Fruit fly (Drosophila melanogaster) whole organism, prepupa: Measurements from ENCODE around the gene CG34273.

Experiments used
- Blimp-1 ChIP-seq: fragments of 200-800 bp; sonication (Bioruptor generic); optimal IDR thresholded peaks from 3 replicates; lab custom pipeline; 2017; ENCODE audit warnings: missing biosample characterization, missing genetic modification characterization, mild to moderate bottlenecking, moderate library complexity, missing genetic modification reagents
- CG10631 ChIP-seq: fragments of 200-800 bp; sonication (Bioruptor generic); optimal IDR thresholded peaks from 2 replicates; lab custom pipeline; 2016; ENCODE audit warnings: missing biosample characterization, missing genetic modification characterization
- CG11294 ChIP-seq: fragments of 200-800 bp; sonication (Bioruptor generic); IDR thresholded peaks from 2 replicates; pipeline ENCODE4 v1.3.6; 2022; ENCODE audit warnings: missing biosample characterization, missing genetic modification characterization
- CG1621 ChIP-seq: fragments of 200-800 bp; sonication (Bioruptor generic); optimal IDR thresholded peaks from 3 replicates; lab custom pipeline; 2018; ENCODE audit warnings: missing biosample characterization, mild to moderate bottlenecking, missing genetic modification characterization
- CG16779 ChIP-seq: fragments of 200-800 bp; sonication (Bioruptor generic); optimal IDR thresholded peaks from 3 replicates; lab custom pipeline; 2017; ENCODE audit warnings: missing biosample characterization, mild to moderate bottlenecking, missing genetic modification characterization
- CG3032 ChIP-seq: fragments of 200-800 bp; optimal IDR thresholded peaks from 2 replicates; lab custom pipeline; 2019; ENCODE audit warnings: missing biosample characterization, mild to moderate bottlenecking, missing genetic modification characterization, moderate library complexity
- CG31627 ChIP-seq: fragments of 200-800 bp; sonication (Bioruptor generic); optimal IDR thresholded peaks from 3 replicates; lab custom pipeline; 2016; ENCODE audit warnings: missing biosample characterization, missing genetic modification characterization
- CG32006 ChIP-seq: fragments of 200-800 bp; sonication (Bioruptor generic); optimal IDR thresholded peaks from 3 replicates; lab custom pipeline; 2017; ENCODE audit warnings: missing biosample characterization, mild to moderate bottlenecking, missing genetic modification characterization
- CG34406 ChIP-seq: fragments of 200-800 bp; sonication (Bioruptor generic); optimal IDR thresholded peaks from 3 replicates; lab custom pipeline; 2016; ENCODE audit warnings: missing biosample characterization, missing genetic modification characterization
- CG3919 ChIP-seq: fragments of 200-800 bp; sonication (Bioruptor generic); optimal IDR thresholded peaks from 3 replicates; lab custom pipeline; 2016; ENCODE audit warnings: missing biosample characterization, missing genetic modification characterization
- CG6276 ChIP-seq: fragments of 200-800 bp; sonication (Bioruptor generic); optimal IDR thresholded peaks from 2 replicates; lab custom pipeline; 2017; ENCODE audit warnings: missing biosample characterization, mild to moderate bottlenecking, missing genetic modification characterization
- CG6792 ChIP-seq: fragments of 200-800 bp; sonication (Bioruptor generic); optimal IDR thresholded peaks from 3 replicates; lab custom pipeline; 2016; ENCODE audit warnings: missing biosample characterization, missing genetic modification characterization
- CG6808 ChIP-seq: fragments of 200-800 bp; sonication (Bioruptor generic); optimal IDR thresholded peaks from 3 replicates; lab custom pipeline; 2017; ENCODE audit warnings: missing biosample characterization, missing genetic modification characterization, mild to moderate bottlenecking, moderate library complexity, missing genetic modification reagents
- CG6854 ChIP-seq: fragments of 200-800 bp; sonication (Bioruptor generic); optimal IDR thresholded peaks from 2 replicates; lab custom pipeline; 2017; ENCODE audit warnings: missing biosample characterization, mild to moderate bottlenecking, missing genetic modification characterization
- CG7368 ChIP-seq: fragments of 200-800 bp; sonication (Bioruptor generic); optimal IDR thresholded peaks from 3 replicates; lab custom pipeline; 2016; ENCODE audit warnings: missing biosample characterization, missing genetic modification characterization
- CG8119 ChIP-seq: fragments of 200-800 bp; sonication (Bioruptor generic); IDR thresholded peaks from 3 replicates; pipeline ENCODE4 v1.3.6; 2022; ENCODE audit warnings: missing biosample characterization, missing genetic modification characterization
- CG8319 ChIP-seq: fragments of 200-800 bp; sonication (Bioruptor generic); optimal IDR thresholded peaks from 3 replicates; lab custom pipeline; 2016; ENCODE audit warnings: missing biosample characterization, missing genetic modification characterization
- CG8632 ChIP-seq: fragments of 200-800 bp; sonication (Bioruptor generic); optimal IDR thresholded peaks from 3 replicates; lab custom pipeline; 2016; ENCODE audit warnings: missing biosample characterization, missing genetic modification characterization
- CG9139 ChIP-seq: fragments of 200-800 bp; sonication (Bioruptor generic); optimal IDR thresholded peaks from 3 replicates; lab custom pipeline; 2017; ENCODE audit warnings: missing biosample characterization, mild to moderate bottlenecking, missing genetic modification characterization
- Eip78C ChIP-seq: fragments of 200-800 bp; sonication (Bioruptor generic); peaks from one replicate; lab custom pipeline; 2016; ENCODE audit warnings: missing biosample characterization, missing genetic modification characterization
- Eip93F ChIP-seq: fragments of 200-800 bp; sonication (Bioruptor generic); optimal IDR thresholded peaks from 2 replicates; lab custom pipeline; 2016; ENCODE audit warnings: missing biosample characterization, mild to moderate bottlenecking, missing genetic modification characterization
- Ets96B ChIP-seq: fragments of 200-800 bp; optimal IDR thresholded peaks from 2 replicates; lab custom pipeline; 2019; ENCODE audit warnings: missing biosample characterization, mild to moderate bottlenecking, missing genetic modification characterization, moderate library complexity
- Hr39 ChIP-seq: fragments of 200-800 bp; sonication (Bioruptor generic); optimal IDR thresholded peaks from 2 replicates; lab custom pipeline; 2016; ENCODE audit warnings: missing biosample characterization, missing genetic modification characterization
- Met ChIP-seq: fragments of 200-800 bp; sonication (Bioruptor generic); optimal IDR thresholded peaks from 3 replicates; lab custom pipeline; 2016; ENCODE audit warnings: missing biosample characterization, missing genetic modification characterization
- OdsH ChIP-seq: fragments of 200-800 bp; sonication (Bioruptor generic); optimal IDR thresholded peaks from 3 replicates; lab custom pipeline; 2016; ENCODE audit warnings: missing biosample characterization, missing genetic modification characterization
- Smox ChIP-seq: fragments of 200-800 bp; sonication (Bioruptor generic); optimal IDR thresholded peaks from 3 replicates; lab custom pipeline; 2016; ENCODE audit warnings: missing biosample characterization, missing genetic modification characterization
- Sox102F ChIP-seq: fragments of 200-800 bp; sonication (Bioruptor generic); optimal IDR thresholded peaks from 2 replicates; lab custom pipeline; 2016; ENCODE audit warnings: missing biosample characterization, mild to moderate bottlenecking, missing genetic modification characterization
- Sox14 ChIP-seq: fragments of 200-800 bp; sonication (Bioruptor generic); optimal IDR thresholded peaks from 3 replicates; lab custom pipeline; 2016; ENCODE audit warnings: missing biosample characterization, missing genetic modification characterization
- acj6 ChIP-seq: fragments of 200-800 bp; sonication (Bioruptor generic); optimal IDR thresholded peaks from 3 replicates; lab custom pipeline; 2016; ENCODE audit warnings: missing biosample characterization, missing genetic modification characterization
- cyc ChIP-seq: fragments of 200-800 bp; sonication (Bioruptor generic); optimal IDR thresholded peaks from 3 replicates; lab custom pipeline; 2016; ENCODE audit warnings: missing biosample characterization, missing genetic modification characterization
- dac ChIP-seq: fragments of 200-800 bp; sonication (Bioruptor generic); optimal IDR thresholded peaks from 2 replicates; lab custom pipeline; 2017; ENCODE audit warnings: missing biosample characterization, mild to moderate bottlenecking, missing genetic modification characterization
- dsx ChIP-seq: fragments of 200-800 bp; optimal IDR thresholded peaks from 3 replicates; lab custom pipeline; 2019; ENCODE audit warnings: missing biosample characterization, mild to moderate bottlenecking, missing genetic modification characterization, moderate library complexity; ENCODE audit not compliant: poor library complexity, severe bottlenecking
- eg ChIP-seq: fragments of 200-800 bp; sonication (Bioruptor generic); IDR thresholded peaks from 3 replicates; pipeline ENCODE4 v1.3.6; 2022; ENCODE audit warnings: missing biosample characterization, missing genetic modification characterization
- esn ChIP-seq: fragments of 200-800 bp; sonication (Bioruptor generic); optimal IDR thresholded peaks from 2 replicates; lab custom pipeline; 2016; ENCODE audit warnings: missing biosample characterization, mild to moderate bottlenecking, missing genetic modification characterization, moderate library complexity
- fd59A ChIP-seq: fragments of 200-800 bp; sonication (Bioruptor generic); optimal IDR thresholded peaks from 2 replicates; lab custom pipeline; 2017; ENCODE audit warnings: missing biosample characterization, mild to moderate bottlenecking, missing genetic modification characterization, missing genetic modification reagents
- fd85E ChIP-seq: fragments of 200-800 bp; sonication (Bioruptor generic); optimal IDR thresholded peaks from 3 replicates; lab custom pipeline; 2016; ENCODE audit warnings: missing biosample characterization, missing genetic modification characterization
- lz ChIP-seq: fragments of 200-800 bp; sonication (Bioruptor generic); optimal IDR thresholded peaks from 3 replicates; lab custom pipeline; 2016; ENCODE audit warnings: missing biosample characterization, missing genetic modification characterization
- net ChIP-seq: fragments of 200-800 bp; sonication (Bioruptor generic); optimal IDR thresholded peaks from 3 replicates; lab custom pipeline; 2016; ENCODE audit warnings: missing biosample characterization, missing genetic modification characterization
- salr ChIP-seq, 2 experiments: fragments of 200-800 bp; sonication (Bioruptor generic); optimal IDR thresholded peaks; 3 replicates each; lab custom pipeline; 2016 to 2018; ENCODE audit warnings: missing biosample characterization in 2 of 2, missing genetic modification characterization in 2 of 2, mild to moderate bottlenecking in 1 of 2
- ss ChIP-seq, 2 experiments: fragments of 200-800 bp; sonication (Bioruptor generic); optimal IDR thresholded peaks; 2 replicates in 1 of 2; 3 replicates in 1 of 2; lab custom pipeline; 2017 to 2018; ENCODE audit warnings: mild to moderate bottlenecking in 2 of 2, missing biosample characterization in 2 of 2, missing genetic modification characterization in 2 of 2, moderate library complexity in 1 of 2
- svp ChIP-seq: fragments of 200-800 bp; sonication (Bioruptor generic); peaks from one replicate; lab custom pipeline; 2016; ENCODE audit warnings: missing biosample characterization, missing genetic modification characterization
- vri ChIP-seq: fragments of 200-800 bp; sonication (Bioruptor generic); optimal IDR thresholded peaks from 3 replicates; lab custom pipeline; 2016; ENCODE audit warnings: missing biosample characterization, mild to moderate bottlenecking, missing genetic modification characterization

CG34273 gene

DNA sequence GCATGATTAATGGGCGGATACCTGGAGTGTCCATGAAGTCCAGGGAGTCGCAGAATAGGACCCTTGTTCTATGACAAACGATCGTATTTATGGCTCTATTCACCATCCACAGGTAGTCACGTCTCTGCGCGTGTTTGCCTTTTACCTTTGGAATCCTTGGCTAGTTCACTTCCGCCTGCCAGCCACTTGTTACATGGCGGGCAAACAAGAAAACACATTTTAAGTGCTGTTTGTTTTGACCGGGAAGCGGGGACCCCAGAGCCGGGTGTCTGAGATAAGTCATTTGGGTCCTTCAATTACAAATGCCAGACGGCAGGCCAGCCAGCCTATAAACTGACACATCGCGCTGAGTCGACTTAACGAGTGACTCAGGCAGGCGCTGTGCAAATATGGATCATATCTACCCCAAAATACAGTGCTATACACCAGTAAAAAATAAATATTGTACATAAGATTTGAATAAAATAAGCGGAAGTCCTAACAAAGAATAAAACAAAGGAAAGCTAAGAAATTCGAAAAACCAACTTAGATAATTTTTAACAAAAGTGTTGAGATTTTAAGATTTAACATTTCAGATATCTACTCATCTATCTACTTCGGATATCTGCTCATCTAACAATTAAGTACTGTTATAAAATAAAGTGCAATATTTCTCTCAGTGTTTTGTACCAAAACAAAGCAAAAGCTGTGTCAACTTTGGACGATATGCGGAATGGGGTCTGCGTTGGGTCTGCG is 32.1 kb upstream of the CG34273 start (continued):
- TF ChIP-seq net (GFP tag; lab: Kevin White, UChicago): no peak
- TF ChIP-seq Blimp-1 (GFP tag; lab: Kevin White, UChicago): no peak
- no peak for TF ChIP-seq CG6854
- TF ChIP-seq CG6792: no peak
- no peak for TF ChIP-seq CG3032 (tag; lab: Kevin White, UChicago)
- no peak for TF ChIP-seq CG10631 (GFP tag; lab: Kevin White, UChicago)
- TF ChIP-seq CG34406 (GFP tag; lab: Kevin White, UChicago): peak; percentile 23
- TF ChIP-seq Sox102F (GFP tag; lab: Kevin White, UChicago): no peak
- no peak for TF ChIP-seq fd59A (GFP tag; lab: Kevin White, UChicago)
- TF ChIP-seq Hr39 (GFP tag; lab: Kevin White, UChicago): no peak
- TF ChIP-seq CG6808 (GFP tag; lab: Kevin White, UChicago): no peak
- no peak for TF ChIP-seq cyc (GFP tag; lab: Kevin White, UChicago)
- no peak for TF ChIP-seq vri
- no peak for TF ChIP-seq CG32006 (GFP tag; lab: Kevin White, UChicago)
- no peak for TF ChIP-seq Sox14 (GFP tag; lab: Kevin White, UChicago)
- TF ChIP-seq Smox (GFP tag; lab: Kevin White, UChicago): no peak
- TF ChIP-seq CG3919 (GFP tag; lab: Kevin White, UChicago): no peak
- no peak for TF ChIP-seq dac (GFP tag; lab: Kevin White, UChicago)
- TF ChIP-seq Met: peak; percentile 36
- no peak for TF ChIP-seq CG9139 (GFP tag; lab: Kevin White, UChicago)
- no peak for TF ChIP-seq Eip93F (GFP tag; lab: Kevin White, UChicago)
- TF ChIP-seq esn (GFP tag; lab: Kevin White, UChicago): peak; percentile 26
- no peak for TF ChIP-seq Ets96B (tag; lab: Kevin White, UChicago)
- TF ChIP-seq CG7368: no peak
- no peak for TF ChIP-seq ss (GFP tag; optimal IDR thresholded peaks at IDR 0.05; lab: Kevin White, UChicago)
- no peak for TF ChIP-seq lz (GFP tag; lab: Kevin White, UChicago)
- TF ChIP-seq CG8632 (GFP tag; lab: Kevin White, UChicago): peak; percentile 17
- no peak for TF ChIP-seq CG6276 (GFP tag; lab: Kevin White, UChicago)
- peak; percentile 8 for TF ChIP-seq acj6
- TF ChIP-seq CG8319 (GFP tag; lab: Kevin White, UChicago): no peak
- peak; percentile 62 for TF ChIP-seq Eip78C (GFP tag; lab: Kevin White, UChicago)
- TF ChIP-seq CG8119 (GFP tag; lab: Robert Waterston, UW): no peak
- peak; percentile 68 for TF ChIP-seq svp (GFP tag; lab: Kevin White, UChicago)
- no peak for TF ChIP-seq OdsH (GFP tag; lab: Kevin White, UChicago)
- TF ChIP-seq CG11294 (GFP tag; lab: Robert Waterston, UW): no peak
- TF ChIP-seq salr (GFP tag; optimal IDR thresholded peaks at IDR 0.05; lab: Kevin White, UChicago): no peak
- TF ChIP-seq eg: no peak
- no peak for TF ChIP-seq CG16779
- no peak for TF ChIP-seq fd85E (GFP tag; lab: Kevin White, UChicago)
- no peak for TF ChIP-seq CG31627
- no peak for TF ChIP-seq CG1621 (tag; lab: Kevin White, UChicago)
- no peak for TF ChIP-seq dsx (GFP tag; lab: Kevin White, UChicago)
